Worm (Caenorhabditis elegans) whole organism, young adult: ENCODE data around the gene czw-1.

ENCODE experiments used
- B0035.1 ChIP-seq: sonication (generic microtip); optimal IDR thresholded peaks from 2 replicates; lab custom pipeline; 2016; ENCODE audit warnings: missing genetic modification characterization, mild to moderate bottlenecking, missing compliant biosample characterization, missing genotype, missing genetic modification reagents
- B0336.3 ChIP-seq: fragments of 200-800 bp; sonication (Bioruptor generic); IDR thresholded peaks from 2 replicates; pipeline ENCODE4 v1.3.6; 2022; ENCODE audit warnings: missing genetic modification characterization, missing compliant biosample characterization
- C06A6.2 ChIP-seq: fragments of 200-800 bp; sonication (Bioruptor generic); conservative IDR thresholded peaks from 2 replicates; pipeline ENCODE4 v1.3.6; 2022; ENCODE audit warnings: missing genetic modification characterization, missing compliant biosample characterization
- D2030.7 ChIP-seq: fragments of 200-800 bp; sonication (Bioruptor generic); IDR thresholded peaks from 2 replicates; pipeline ENCODE4 v1.3.6; 2022; ENCODE audit warnings: missing genetic modification reagents, missing genetic modification characterization, missing compliant biosample characterization
- F10E7.11 ChIP-seq: sonication (generic microtip); optimal IDR thresholded peaks from 2 replicates; lab custom pipeline; 2017; ENCODE audit warnings: mild to moderate bottlenecking, missing genetic modification characterization, moderate library complexity, missing compliant biosample characterization
- F39B2.1 ChIP-seq: fragments of 200-800 bp; sonication (Bioruptor generic); IDR thresholded peaks from 2 replicates; pipeline ENCODE4 v1.3.6; 2022; ENCODE audit warnings: missing genetic modification reagents, missing genetic modification characterization, missing compliant biosample characterization
- F49E8.2 ChIP-seq: sonication (generic microtip); optimal IDR thresholded peaks from 3 replicates; lab custom pipeline; 2017; ENCODE audit warnings: missing genetic modification characterization, mild to moderate bottlenecking, missing compliant biosample characterization, antibody characterized with exemption, moderate library complexity; ENCODE audit not compliant: insufficient read depth
- F52B5.7 ChIP-seq: sonication (generic microtip); optimal IDR thresholded peaks from 2 replicates; lab custom pipeline; 2016; ENCODE audit warnings: mild to moderate bottlenecking, missing genetic modification characterization, missing compliant biosample characterization
- F57A8.1 ChIP-seq: fragments of 200-800 bp; sonication (Bioruptor generic); optimal IDR thresholded peaks from 2 replicates; lab custom pipeline; 2018; ENCODE audit warnings: mild to moderate bottlenecking, missing genetic modification characterization, moderate library complexity, missing compliant biosample characterization
- T26A5.8 ChIP-seq: sonication (generic microtip); optimal IDR thresholded peaks from 2 replicates; lab custom pipeline; 2016; ENCODE audit warnings: missing genetic modification characterization, missing compliant biosample characterization
- Y53G8AR.9 ChIP-seq: fragments of 200-800 bp; sonication (Bioruptor generic); conservative IDR thresholded peaks from 2 replicates; pipeline ENCODE4 v1.3.6; 2022; ENCODE audit warnings: missing genetic modification reagents, missing genetic modification characterization, missing compliant biosample characterization
- Y56A3A.18 ChIP-seq: fragments of 200-800 bp; sonication (Bioruptor generic); IDR thresholded peaks from 2 replicates; pipeline ENCODE4 v1.3.6; 2022; ENCODE audit warnings: missing genetic modification reagents, missing genetic modification characterization, missing compliant biosample characterization
- ZK185.1 ChIP-seq: sonication (generic microtip); optimal IDR thresholded peaks from 2 replicates; lab custom pipeline; 2016; ENCODE audit warnings: mild to moderate bottlenecking, missing genetic modification characterization, missing compliant biosample characterization; ENCODE audit not compliant: poor library complexity, severe bottlenecking
- aptf-2 ChIP-seq: fragments of 200-800 bp; sonication (Bioruptor generic); conservative IDR thresholded peaks from 2 replicates; pipeline ENCODE4 v1.3.6; 2022; ENCODE audit warnings: missing genetic modification reagents, missing genetic modification characterization, missing compliant biosample characterization
- atf-7 ChIP-seq: sonication (generic microtip); optimal IDR thresholded peaks from 2 replicates; lab custom pipeline; 2017; ENCODE audit warnings: mild to moderate bottlenecking, missing genetic modification characterization, missing compliant biosample characterization
- attf-6 ChIP-seq: fragments of 200-800 bp; sonication (Bioruptor generic); IDR thresholded peaks from 2 replicates; pipeline ENCODE4 v1.3.6; 2022; ENCODE audit warnings: missing genetic modification reagents, missing genetic modification characterization, missing compliant biosample characterization
- bed-1 ChIP-seq: fragments of 200-800 bp; sonication (Bioruptor generic); IDR thresholded peaks from 2 replicates; pipeline ENCODE4 v1.3.6; 2022; ENCODE audit warnings: missing genetic modification reagents, missing genetic modification characterization, missing compliant biosample characterization
- bed-2 ChIP-seq: fragments of 200-800 bp; sonication (Bioruptor generic); IDR thresholded peaks from 2 replicates; pipeline ENCODE4 v1.3.6; 2022; ENCODE audit warnings: missing genetic modification reagents, missing genetic modification characterization, missing compliant biosample characterization
- cebp-1 ChIP-seq, 2 experiments: fragments of 200-800 bp in 1 of 2; sonication (Bioruptor generic) in 1 of 2; sonication (generic microtip) in 1 of 2; IDR thresholded peaks in 1 of 2; optimal IDR thresholded peaks in 1 of 2; 2 replicates each; pipeline versions ENCODE4 v1.3.6 to Lab custom; 2017 to 2022; ENCODE audit warnings: missing compliant biosample characterization in 2 of 2, missing genetic modification characterization in 2 of 2, mild to moderate bottlenecking in 1 of 2, missing genetic modification reagents in 1 of 2, moderate library complexity in 1 of 2
- cebp-2 ChIP-seq: fragments of 200-800 bp; sonication (Bioruptor generic); IDR thresholded peaks from 2 replicates; pipeline ENCODE4 v1.3.6; 2022; ENCODE audit warnings: missing genetic modification characterization, missing compliant biosample characterization
- ceh-100 ChIP-seq: fragments of 200-800 bp; sonication (Bioruptor generic); IDR thresholded peaks from 2 replicates; pipeline ENCODE4 v1.3.6; 2022; ENCODE audit warnings: missing genetic modification reagents, missing genetic modification characterization, missing compliant biosample characterization
- chd-7 ChIP-seq: sonication (generic microtip); optimal IDR thresholded peaks from 2 replicates; lab custom pipeline; 2016; ENCODE audit warnings: mild to moderate bottlenecking, missing genetic modification characterization, moderate library complexity, missing compliant biosample characterization
- die-1 ChIP-seq: sonication (generic microtip); optimal IDR thresholded peaks from 2 replicates; lab custom pipeline; 2016; ENCODE audit warnings: missing genotype, mild to moderate bottlenecking, missing genetic modification characterization, missing compliant biosample characterization
- dox-1 ChIP-seq: fragments of 200-800 bp; sonication (Bioruptor generic); IDR thresholded peaks from 2 replicates; pipeline ENCODE4 v1.3.6; 2022; ENCODE audit warnings: missing genetic modification reagents, missing genetic modification characterization, missing compliant biosample characterization
- ekl-4 ChIP-seq: fragments of 200-800 bp; sonication (Bioruptor generic); IDR thresholded peaks from 2 replicates; pipeline ENCODE4 v1.3.6; 2022; ENCODE audit warnings: missing genetic modification reagents, missing genetic modification characterization, missing compliant biosample characterization
- gei-17 ChIP-seq: fragments of 200-800 bp; sonication (Bioruptor generic); optimal IDR thresholded peaks from 2 replicates; lab custom pipeline; 2018; ENCODE audit warnings: mild to moderate bottlenecking, missing genetic modification characterization, missing compliant biosample characterization
- hsf-1 ChIP-seq: fragments of 200-800 bp; sonication (Bioruptor generic); IDR thresholded peaks from 2 replicates; pipeline ENCODE4 v1.3.6; 2022; ENCODE audit warnings: missing genetic modification reagents, missing genetic modification characterization, missing compliant biosample characterization
- let-607 ChIP-seq, 2 experiments: fragments of 200-800 bp in 1 of 2; sonication (Bioruptor generic) in 1 of 2; sonication (generic microtip) in 1 of 2; optimal IDR thresholded peaks; 2 replicates each; lab custom pipeline; 2016 to 2018; ENCODE audit warnings: mild to moderate bottlenecking in 2 of 2, missing compliant biosample characterization in 2 of 2, missing genetic modification characterization in 2 of 2, moderate library complexity in 2 of 2, missing genotype in 1 of 2
- lin-35 ChIP-seq, 3 experiments: fragments of 150-350 bp in 2 of 3; sonication (generic microtip) in 1 of 3; optimal IDR thresholded peaks; 2 replicates each; lab custom pipeline; 2014 to 2018; ENCODE audit warnings: missing biosample characterization in 3 of 3, missing genetic modification characterization in 3 of 3, missing genetic modification reagents in 3 of 3
- lin-40 ChIP-seq: sonication (generic microtip); optimal IDR thresholded peaks from 2 replicates; lab custom pipeline; 2016; ENCODE audit warnings: missing genetic modification characterization, mild to moderate bottlenecking, missing compliant biosample characterization, missing genotype, missing genetic modification reagents
- lsl-1 ChIP-seq: fragments of 200-800 bp; sonication (Bioruptor generic); optimal IDR thresholded peaks from 2 replicates; lab custom pipeline; 2018; ENCODE audit warnings: mild to moderate bottlenecking, missing genetic modification characterization, moderate library complexity, missing compliant biosample characterization
- nfya-2 ChIP-seq: fragments of 200-800 bp; sonication (Bioruptor generic); IDR thresholded peaks from 2 replicates; pipeline ENCODE4 v1.3.6; 2022; ENCODE audit warnings: missing genetic modification reagents, missing genetic modification characterization, missing compliant biosample characterization
- nhr-27 ChIP-seq: fragments of 200-800 bp; sonication (Bioruptor generic); optimal IDR thresholded peaks from 2 replicates; lab custom pipeline; 2018; ENCODE audit warnings: mild to moderate bottlenecking, missing genetic modification characterization, moderate library complexity, missing compliant biosample characterization
- pbrm-1 ChIP-seq: fragments of 200-800 bp; sonication (Bioruptor generic); IDR thresholded peaks from 2 replicates; pipeline ENCODE4 v1.3.6; 2022; ENCODE audit warnings: missing genetic modification reagents, missing genetic modification characterization, missing compliant biosample characterization
- rcor-1 ChIP-seq: fragments of 200-800 bp; sonication (Bioruptor generic); IDR thresholded peaks from 2 replicates; pipeline ENCODE4 v1.3.6; 2022; ENCODE audit warnings: missing genetic modification reagents, missing genetic modification characterization, missing compliant biosample characterization
- repo-1 ChIP-seq: sonication (generic microtip); optimal IDR thresholded peaks from 2 replicates; lab custom pipeline; 2017; ENCODE audit warnings: mild to moderate bottlenecking, missing genetic modification characterization, missing compliant biosample characterization
- snpc-1.3 ChIP-seq: sonication (generic microtip); optimal IDR thresholded peaks from 2 replicates; lab custom pipeline; 2017; ENCODE audit warnings: missing genetic modification characterization, mild to moderate bottlenecking, missing compliant biosample characterization, antibody characterized with exemption, moderate library complexity, missing genotype, missing genetic modification reagents; ENCODE audit not compliant: insufficient read depth
- snpc-4 ChIP-seq, 5 experiments: fragments of 150-350 bp in 1 of 5; sonication (generic microtip) in 4 of 5; optimal IDR thresholded peaks; 2 replicates each; lab custom pipeline; 2014 to 2018; ENCODE audit warnings: missing genetic modification characterization in 5 of 5, missing biosample characterization in 3 of 5, antibody characterized with exemption in 2 of 5, mild to moderate bottlenecking in 2 of 5, missing compliant biosample characterization in 2 of 5, missing genotype in 2 of 5, moderate library complexity in 2 of 5, missing genetic modification reagents in 1 of 5
- tbp1 ChIP-seq: fragments of 200-800 bp; sonication (Bioruptor generic); optimal IDR thresholded peaks from 2 replicates; lab custom pipeline; 2018; ENCODE audit warnings: mild to moderate bottlenecking, missing genetic modification characterization, missing compliant biosample characterization
- tlf-1 ChIP-seq: fragments of 200-800 bp; sonication (Bioruptor generic); optimal IDR thresholded peaks from 2 replicates; lab custom pipeline; 2018; ENCODE audit warnings: mild to moderate bottlenecking, missing genetic modification characterization, missing compliant biosample characterization
- ztf-22 ChIP-seq: fragments of 200-800 bp; sonication (Bioruptor generic); optimal IDR thresholded peaks from 2 replicates; lab custom pipeline; 2018; ENCODE audit warnings: mild to moderate bottlenecking, missing genetic modification characterization, moderate library complexity, missing compliant biosample characterization
- ztf-26 ChIP-seq: sonication (generic microtip); optimal IDR thresholded peaks from 2 replicates; lab custom pipeline; 2017; ENCODE audit warnings: missing genetic modification characterization, missing compliant biosample characterization

czw-1 gene

DNA sequence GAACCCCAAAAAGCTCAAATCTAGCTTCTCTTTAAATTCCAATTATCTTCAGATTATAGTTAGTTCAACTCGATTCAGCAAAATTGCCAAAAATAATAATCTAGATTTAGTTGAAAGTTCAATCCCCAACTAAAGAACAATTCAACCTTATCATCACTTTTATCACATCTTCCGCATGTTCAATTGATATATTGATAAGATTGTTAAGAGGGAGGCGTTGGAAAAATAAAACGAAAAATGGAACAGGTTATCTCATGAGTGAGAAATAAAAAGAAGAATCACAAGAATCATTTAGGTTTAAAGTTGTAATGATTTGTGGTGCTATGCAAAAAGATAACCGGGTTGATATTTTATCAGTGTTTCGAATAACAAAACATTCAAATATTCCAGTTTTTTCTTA lies 39.1 kb upstream of the czw-1 start:
- TF ChIP-seq B0336.3 (GFP tag; lab: Robert Waterston, UW) (no peak), F10E7.11 (tag; lab: Kevin White, UChicago) (no peak), F39B2.1 (GFP tag; lab: Robert Waterston, UW) (no peak), attf-6 (GFP tag; lab: Robert Waterston, UW) (no peak), let-607 (tag; optimal IDR thresholded peaks at IDR 0.05; lab: Kevin White, UChicago) (no peak), C06A6.2 (no peak), cebp-1 (GFP tag; IDR thresholded peaks at IDR 0.05; lab: Robert Waterston, UW) (no peak), cebp-1 (tag; optimal IDR thresholded peaks at IDR 0.05; lab: Kevin White, UChicago) (no peak), snpc-1.3 (tag; lab: Kevin White, UChicago) (no peak), hsf-1 (GFP tag; lab: Robert Waterston, UW) (no peak), bed-1 (GFP tag; lab: Robert Waterston, UW) (no peak), F57A8.1 (GFP tag; lab: Kevin White, UChicago) (no peak)

DNA sequence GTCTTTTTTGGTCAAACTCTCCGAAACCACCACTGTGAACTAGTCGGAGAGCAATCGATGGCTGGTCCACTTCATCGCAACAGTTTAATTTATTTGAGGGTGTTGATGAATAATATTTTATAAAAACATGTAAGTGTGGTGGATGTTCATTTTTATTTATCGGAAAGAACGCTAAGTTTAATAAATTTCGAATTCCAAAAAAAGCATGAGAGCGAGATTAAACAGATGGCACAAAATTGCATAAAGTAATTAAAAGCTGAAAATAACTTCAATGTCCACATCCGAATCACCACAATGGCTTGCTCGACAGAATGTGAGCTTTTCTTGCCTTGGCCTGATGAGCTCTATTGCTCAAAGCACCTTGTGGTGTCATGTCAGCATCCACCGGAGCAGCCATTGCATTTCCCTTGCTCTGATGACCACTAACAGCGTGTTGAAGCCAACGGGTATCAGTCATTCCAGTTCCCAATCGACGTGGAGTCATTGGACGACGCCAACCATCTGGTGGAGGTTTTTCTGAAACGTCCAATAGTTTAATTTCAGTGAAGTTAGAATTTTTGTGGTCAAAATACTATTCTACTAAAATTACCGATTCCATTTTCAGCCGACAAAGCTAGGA lies 37.2 kb upstream of the czw-1 start:
- TF ChIP-seq F39B2.1 (GFP tag; lab: Robert Waterston, UW), result peak; percentile 29; the same call in 1 of the 2 replicates
- no peak for TF ChIP-seq ZK185.1 (tag; lab: Kevin White, UChicago)
- peak; percentile 11 for TF ChIP-seq gei-17 (GFP tag; lab: Kevin White, UChicago)
- no peak for TF ChIP-seq ceh-100 (GFP tag; lab: Robert Waterston, UW)
- 0 out of 2 replicates have a peak, but pooled peaks have one; percentile 24 for TF ChIP-seq aptf-2
- TF ChIP-seq ztf-26 (tag; lab: Kevin White, UChicago), result peak; percentile 23
- no peak for TF ChIP-seq F49E8.2 (tag; lab: Kevin White, UChicago)
- TF ChIP-seq nfya-2 (GFP tag; lab: Robert Waterston, UW), result 0 out of 2 replicates have a peak, but pooled peaks have one; percentile 6
- no peak for TF ChIP-seq cebp-1 (GFP tag; IDR thresholded peaks at IDR 0.05; lab: Robert Waterston, UW)
- peak; percentile 50 for TF ChIP-seq cebp-1 (tag; optimal IDR thresholded peaks at IDR 0.05; lab: Kevin White, UChicago)
- TF ChIP-seq let-607 (tag; optimal IDR thresholded peaks at IDR 0.05; lab: Kevin White, UChicago), result no peak
- TF ChIP-seq dox-1 (GFP tag; lab: Robert Waterston, UW), result peak; percentile 30; the same call in 1 of the 2 replicates
- TF ChIP-seq D2030.7 (GFP tag; lab: Robert Waterston, UW), result 0 out of 2 replicates have a peak, but pooled peaks have one; percentile 28
- TF ChIP-seq ekl-4 (GFP tag; lab: Robert Waterston, UW), result 0 out of 2 replicates have a peak, but pooled peaks have one; percentile 30
- peak; percentile 17 for TF ChIP-seq die-1 (tag; lab: Kevin White, UChicago)
- peak; percentile 28 for TF ChIP-seq B0035.1 (tag; lab: Kevin White, UChicago)
- no peak for TF ChIP-seq ztf-22
- no peak for TF ChIP-seq Y56A3A.18
- TF ChIP-seq bed-2 (GFP tag; lab: Robert Waterston, UW), result no peak
- no peak for TF ChIP-seq lsl-1 (GFP tag; lab: Kevin White, UChicago)
- no peak for TF ChIP-seq snpc-4 (GFP tag; optimal IDR thresholded peaks at IDR 0.05; lab: Kevin White, UChicago)
- peak in 1 of 4 experiments; percentile 35 for TF ChIP-seq snpc-4 (tag; optimal IDR thresholded peaks at IDR 0.05; lab: Kevin White, UChicago)
- 0 out of 2 replicates have a peak, but pooled peaks have one; percentile 6 for TF ChIP-seq cebp-2 (GFP tag; lab: Robert Waterston, UW)
- peak; percentile 89 for TF ChIP-seq F52B5.7
- TF ChIP-seq rcor-1 (GFP tag; lab: Robert Waterston, UW), result no peak
- peak; percentile 45 for TF ChIP-seq chd-7 (tag; lab: Kevin White, UChicago)
- TF ChIP-seq tbp1 (GFP tag; lab: Kevin White, UChicago), result no peak
- TF ChIP-seq atf-7 (tag; lab: Kevin White, UChicago), result peak; percentile 7
- no peak for TF ChIP-seq lin-40 (tag; lab: Kevin White, UChicago)
- peak in 1 of 3 experiments; percentile 9 for TF ChIP-seq lin-35 (GFP tag; optimal IDR thresholded peaks at IDR 0.05; lab: Kevin White, UChicago)
- TF ChIP-seq B0336.3 (GFP tag; lab: Robert Waterston, UW), result peak; percentile 91
- peak; percentile 16; the same call in 1 of the 2 replicates for TF ChIP-seq pbrm-1 (GFP tag; lab: Robert Waterston, UW)
- TF ChIP-seq repo-1 (tag; lab: Kevin White, UChicago), result peak; percentile 73
- peak; percentile 49 for TF ChIP-seq tlf-1 (GFP tag; lab: Kevin White, UChicago)
- peak; percentile 37 for TF ChIP-seq T26A5.8 (tag; lab: Kevin White, UChicago)
- no peak for TF ChIP-seq nhr-27 (tag; lab: Kevin White, UChicago)
- TF ChIP-seq Y53G8AR.9 (GFP tag; lab: Robert Waterston, UW), result peak; percentile 52; the same call in 1 of the 2 replicates
